Worm (Caenorhabditis elegans) whole organism, young adult: Measurements from ENCODE around the gene glt-4.

Experiments used
- B0019.2 ChIP-seq: fragments of 200-800 bp; sonication (Bioruptor generic); conservative IDR thresholded peaks from 2 replicates; pipeline ENCODE4 v1.3.6; 2022; ENCODE audit warnings: missing genetic modification reagents, missing genetic modification characterization, missing compliant biosample characterization
- B0261.1 ChIP-seq: sonication (generic microtip); optimal IDR thresholded peaks from 2 replicates; lab custom pipeline; 2016; ENCODE audit warnings: mild to moderate bottlenecking, missing genetic modification characterization, moderate library complexity, missing compliant biosample characterization
- B0336.3 ChIP-seq: fragments of 200-800 bp; sonication (Bioruptor generic); IDR thresholded peaks from 2 replicates; pipeline ENCODE4 v1.3.6; 2022; ENCODE audit warnings: missing genetic modification characterization, missing compliant biosample characterization
- C06A6.2 ChIP-seq: fragments of 200-800 bp; sonication (Bioruptor generic); conservative IDR thresholded peaks from 2 replicates; pipeline ENCODE4 v1.3.6; 2022; ENCODE audit warnings: missing genetic modification characterization, missing compliant biosample characterization
- F22D6.2 ChIP-seq: sonication (generic microtip); optimal IDR thresholded peaks from 2 replicates; lab custom pipeline; 2016; ENCODE audit warnings: mild to moderate bottlenecking, missing genetic modification characterization, missing compliant biosample characterization
- F37B4.10 ChIP-seq: fragments of 200-800 bp; sonication (Bioruptor generic); IDR thresholded peaks from 2 replicates; pipeline ENCODE4 v1.3.6; 2022; ENCODE audit warnings: missing genetic modification characterization, missing compliant biosample characterization
- F39B2.1 ChIP-seq: fragments of 200-800 bp; sonication (Bioruptor generic); IDR thresholded peaks from 2 replicates; pipeline ENCODE4 v1.3.6; 2022; ENCODE audit warnings: missing genetic modification reagents, missing genetic modification characterization, missing compliant biosample characterization
- F57A8.1 ChIP-seq: fragments of 200-800 bp; sonication (Bioruptor generic); optimal IDR thresholded peaks from 2 replicates; lab custom pipeline; 2018; ENCODE audit warnings: mild to moderate bottlenecking, missing genetic modification characterization, moderate library complexity, missing compliant biosample characterization
- Y67H2A.10 ChIP-seq: fragments of 200-800 bp; sonication (Bioruptor generic); conservative IDR thresholded peaks from 2 replicates; pipeline ENCODE4 v1.3.6; 2022; ENCODE audit warnings: missing genetic modification reagents, missing genetic modification characterization, missing compliant biosample characterization
- ama-1 ChIP-seq, 3 experiments: fragments of 150-350 bp in 1 of 3; sonication (generic microtip) in 2 of 3; optimal IDR thresholded peaks; 2 replicates each; lab custom pipeline; 2014 to 2018; ENCODE audit warnings: missing biosample characterization in 2 of 3, missing genetic modification characterization in 2 of 3, missing genetic modification reagents in 2 of 3
- attf-3 ChIP-seq: fragments of 200-800 bp; sonication (Bioruptor generic); conservative IDR thresholded peaks from 2 replicates; pipeline ENCODE4 v1.3.6; 2022; ENCODE audit warnings: missing genetic modification reagents, missing genetic modification characterization, missing compliant biosample characterization
- attf-5 ChIP-seq: fragments of 200-800 bp; sonication (Bioruptor generic); optimal IDR thresholded peaks from 2 replicates; lab custom pipeline; 2018; ENCODE audit warnings: mild to moderate bottlenecking, missing genetic modification characterization, missing compliant biosample characterization
- bed-2 ChIP-seq: fragments of 200-800 bp; sonication (Bioruptor generic); IDR thresholded peaks from 2 replicates; pipeline ENCODE4 v1.3.6; 2022; ENCODE audit warnings: missing genetic modification reagents, missing genetic modification characterization, missing compliant biosample characterization
- ccch-3 ChIP-seq: fragments of 200-800 bp; sonication (Bioruptor generic); optimal IDR thresholded peaks from 2 replicates; lab custom pipeline; 2018; ENCODE audit warnings: mild to moderate bottlenecking, missing genetic modification characterization, missing compliant biosample characterization
- cebp-1 ChIP-seq, 2 experiments: fragments of 200-800 bp in 1 of 2; sonication (Bioruptor generic) in 1 of 2; sonication (generic microtip) in 1 of 2; IDR thresholded peaks in 1 of 2; optimal IDR thresholded peaks in 1 of 2; 2 replicates each; pipeline versions ENCODE4 v1.3.6 to Lab custom; 2017 to 2022; ENCODE audit warnings: missing compliant biosample characterization in 2 of 2, missing genetic modification characterization in 2 of 2, mild to moderate bottlenecking in 1 of 2, missing genetic modification reagents in 1 of 2, moderate library complexity in 1 of 2
- cebp-2 ChIP-seq: fragments of 200-800 bp; sonication (Bioruptor generic); IDR thresholded peaks from 2 replicates; pipeline ENCODE4 v1.3.6; 2022; ENCODE audit warnings: missing genetic modification characterization, missing compliant biosample characterization
- ceh-40 ChIP-seq: fragments of 200-800 bp; sonication (Bioruptor generic); IDR thresholded peaks from 2 replicates; pipeline ENCODE4 v1.3.6; 2022; ENCODE audit warnings: missing genetic modification characterization, missing compliant biosample characterization
- ceh-58 ChIP-seq: fragments of 200-800 bp; sonication (Bioruptor generic); IDR thresholded peaks from 2 replicates; pipeline ENCODE4 v1.3.6; 2022; ENCODE audit warnings: missing genetic modification characterization, missing compliant biosample characterization
- ceh-91 ChIP-seq: fragments of 200-800 bp; sonication (Bioruptor generic); IDR thresholded peaks from 2 replicates; pipeline ENCODE4 v1.3.6; 2022; ENCODE audit warnings: missing genetic modification reagents, missing genetic modification characterization, missing compliant biosample characterization
- die-1 ChIP-seq: sonication (generic microtip); optimal IDR thresholded peaks from 2 replicates; lab custom pipeline; 2016; ENCODE audit warnings: missing genotype, mild to moderate bottlenecking, missing genetic modification characterization, missing compliant biosample characterization
- dpff-1 ChIP-seq: sonication (generic microtip); optimal IDR thresholded peaks from 2 replicates; lab custom pipeline; 2017; ENCODE audit warnings: mild to moderate bottlenecking, missing genetic modification characterization, missing compliant biosample characterization
- egl-18 ChIP-seq: fragments of 200-800 bp; sonication (Bioruptor generic); IDR thresholded peaks from 2 replicates; pipeline ENCODE4 v1.3.6; 2022; ENCODE audit warnings: missing genetic modification reagents, missing genetic modification characterization, missing compliant biosample characterization
- ets-4 ChIP-seq: fragments of 200-800 bp; sonication (Bioruptor generic); optimal IDR thresholded peaks from 2 replicates; lab custom pipeline; 2018; ENCODE audit warnings: mild to moderate bottlenecking, missing genetic modification characterization, missing compliant biosample characterization
- fkh-3 ChIP-seq: sonication (generic microtip); optimal IDR thresholded peaks from 2 replicates; lab custom pipeline; 2016; ENCODE audit warnings: mild to moderate bottlenecking, missing genetic modification characterization, missing compliant biosample characterization
- him-1 ChIP-seq: sonication (generic microtip); optimal IDR thresholded peaks from 2 replicates; lab custom pipeline; 2016; ENCODE audit warnings: missing genotype, missing genetic modification reagents, missing genetic modification characterization, missing compliant biosample characterization
- hlh-12 ChIP-seq: sonication (generic microtip); optimal IDR thresholded peaks from 2 replicates; lab custom pipeline; 2016; ENCODE audit warnings: missing genetic modification characterization, missing compliant biosample characterization
- hlh-26 ChIP-seq: fragments of 200-800 bp; sonication (Bioruptor generic); conservative IDR thresholded peaks from 2 replicates; pipeline ENCODE4 v1.3.6; 2022; ENCODE audit warnings: missing genetic modification reagents, missing genetic modification characterization, missing compliant biosample characterization
- hmg-1.2 ChIP-seq: fragments of 200-800 bp; sonication (Bioruptor generic); IDR thresholded peaks from 2 replicates; pipeline ENCODE4 v1.3.6; 2022; ENCODE audit warnings: missing genetic modification reagents, missing genetic modification characterization, missing compliant biosample characterization
- hmg-20 ChIP-seq: fragments of 200-800 bp; sonication (Bioruptor generic); IDR thresholded peaks from 2 replicates; pipeline ENCODE4 v1.3.6; 2022; ENCODE audit warnings: missing genetic modification reagents, missing genetic modification characterization, missing compliant biosample characterization
- hrde-1 ChIP-seq: sonication (generic microtip); optimal IDR thresholded peaks from 2 replicates; lab custom pipeline; 2016; ENCODE audit warnings: missing genetic modification characterization, mild to moderate bottlenecking, missing compliant biosample characterization, moderate library complexity, missing genotype, missing genetic modification reagents, borderline replicate concordance
- let-526 ChIP-seq: fragments of 200-800 bp; sonication (Bioruptor generic); IDR thresholded peaks from 2 replicates; pipeline ENCODE4 v1.3.6; 2022; ENCODE audit warnings: missing genetic modification reagents, missing genetic modification characterization, missing compliant biosample characterization
- lin-26 ChIP-seq: fragments of 200-800 bp; sonication (Bioruptor generic); IDR thresholded peaks from 2 replicates; pipeline ENCODE4 v1.3.6; 2022; ENCODE audit warnings: missing genetic modification reagents, missing genetic modification characterization, missing compliant biosample characterization
- lin-40 ChIP-seq: sonication (generic microtip); optimal IDR thresholded peaks from 2 replicates; lab custom pipeline; 2016; ENCODE audit warnings: missing genetic modification characterization, mild to moderate bottlenecking, missing compliant biosample characterization, missing genotype, missing genetic modification reagents
- madf-3 ChIP-seq: fragments of 200-800 bp; sonication (Bioruptor generic); IDR thresholded peaks from 2 replicates; pipeline ENCODE4 v1.3.6; 2022; ENCODE audit warnings: missing genetic modification reagents, missing genetic modification characterization, missing compliant biosample characterization
- mel-28 ChIP-seq: sonication (generic microtip); optimal IDR thresholded peaks from 2 replicates; lab custom pipeline; 2016; ENCODE audit warnings: borderline replicate concordance, mild to moderate bottlenecking, missing genetic modification characterization, missing compliant biosample characterization
- nfya-1 ChIP-seq: sonication (generic microtip); optimal IDR thresholded peaks from 2 replicates; lab custom pipeline; 2017; ENCODE audit warnings: antibody characterized with exemption, missing compliant biosample characterization, missing genetic modification characterization, borderline replicate concordance; ENCODE audit not compliant: insufficient read depth
- nfya-2 ChIP-seq: fragments of 200-800 bp; sonication (Bioruptor generic); IDR thresholded peaks from 2 replicates; pipeline ENCODE4 v1.3.6; 2022; ENCODE audit warnings: missing genetic modification reagents, missing genetic modification characterization, missing compliant biosample characterization
- nhr-120 ChIP-seq: fragments of 200-800 bp; sonication (Bioruptor generic); IDR thresholded peaks from 2 replicates; pipeline ENCODE4 v1.3.6; 2022; ENCODE audit warnings: missing genetic modification characterization, missing compliant biosample characterization
- nhr-27 ChIP-seq: fragments of 200-800 bp; sonication (Bioruptor generic); optimal IDR thresholded peaks from 2 replicates; lab custom pipeline; 2018; ENCODE audit warnings: mild to moderate bottlenecking, missing genetic modification characterization, moderate library complexity, missing compliant biosample characterization
- rpc-1 ChIP-seq, 2 experiments: fragments of 150-350 bp in 1 of 2; sonication (generic microtip) in 1 of 2; optimal IDR thresholded peaks; 2 replicates each; lab custom pipeline; 2014 to 2018; ENCODE audit warnings: missing biosample characterization in 1 of 2, missing genetic modification characterization in 1 of 2, missing genetic modification reagents in 1 of 2, missing genotype in 1 of 2
- snpc-1.1 ChIP-seq: sonication (generic microtip); optimal IDR thresholded peaks from 2 replicates; lab custom pipeline; 2017; ENCODE audit warnings: missing genetic modification characterization, mild to moderate bottlenecking, missing compliant biosample characterization, antibody characterized with exemption, moderate library complexity, missing genotype, missing genetic modification reagents; ENCODE audit not compliant: insufficient read depth
- snpc-3.4 ChIP-seq: sonication (generic microtip); optimal IDR thresholded peaks from 2 replicates; lab custom pipeline; 2017; ENCODE audit warnings: missing genetic modification characterization, mild to moderate bottlenecking, missing compliant biosample characterization, antibody characterized with exemption, moderate library complexity, missing genotype, missing genetic modification reagents
- tbx-9 ChIP-seq: sonication (generic microtip); optimal IDR thresholded peaks from 2 replicates; lab custom pipeline; 2016; ENCODE audit warnings: borderline replicate concordance, missing genetic modification characterization, inconsistent platforms, missing compliant biosample characterization
- tlf-1 ChIP-seq: fragments of 200-800 bp; sonication (Bioruptor generic); optimal IDR thresholded peaks from 2 replicates; lab custom pipeline; 2018; ENCODE audit warnings: mild to moderate bottlenecking, missing genetic modification characterization, missing compliant biosample characterization
- xnd-1 ChIP-seq: sonication (generic microtip); optimal IDR thresholded peaks from 2 replicates; lab custom pipeline; 2016; ENCODE audit warnings: missing genotype, missing genetic modification reagents, missing genetic modification characterization, missing compliant biosample characterization
- zfh-2 ChIP-seq: fragments of 200-800 bp; sonication (Bioruptor generic); conservative IDR thresholded peaks from 2 replicates; pipeline ENCODE4 v1.3.6; 2022; ENCODE audit warnings: missing genetic modification reagents, missing genetic modification characterization, missing compliant biosample characterization
- ztf-26 ChIP-seq: sonication (generic microtip); optimal IDR thresholded peaks from 2 replicates; lab custom pipeline; 2017; ENCODE audit warnings: missing genetic modification characterization, missing compliant biosample characterization

Gene glt-4

DNA sequence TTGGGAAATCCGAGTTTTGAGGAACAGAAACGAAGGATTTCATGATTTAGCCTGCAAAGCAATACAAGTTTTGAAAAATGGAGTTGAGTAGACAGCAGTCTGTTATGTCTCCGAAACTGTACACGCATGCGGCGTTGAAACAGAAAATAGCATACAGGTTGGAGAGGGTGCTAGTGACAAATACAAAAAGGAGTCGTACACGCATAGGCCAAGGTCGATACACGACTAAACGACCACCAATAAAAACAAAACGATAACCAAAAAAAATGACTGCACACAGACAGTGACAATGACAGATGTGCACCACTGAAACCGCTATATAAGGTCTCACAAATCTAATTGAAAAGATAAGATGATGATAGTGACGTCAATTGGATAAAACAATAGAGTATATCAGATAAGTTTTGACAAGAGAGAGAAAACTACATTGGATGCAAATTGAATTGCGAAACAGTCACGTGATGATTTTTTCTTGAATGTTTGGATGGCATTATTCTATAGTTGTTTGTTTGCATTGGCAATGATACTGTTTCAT, 45.7 kb downstream of the glt-4 start, which contains the start of gene fah-1 (continued):
- TF ChIP-seq snpc-1.1 = no peak
- no peak for TF ChIP-seq nhr-120 (GFP tag; lab: Robert Waterston, UW)
- TF ChIP-seq dpff-1 (tag; lab: Kevin White, UChicago) = no peak
- TF ChIP-seq Y67H2A.10 (GFP tag; lab: Robert Waterston, UW) = no peak
- TF ChIP-seq F39B2.1 = no peak
- TF ChIP-seq snpc-3.4 (tag; lab: Kevin White, UChicago) = no peak
- TF ChIP-seq nfya-1 = no peak
- TF ChIP-seq cebp-2 = no peak
- TF ChIP-seq ceh-58 (GFP tag; lab: Robert Waterston, UW) = no peak
- TF ChIP-seq cebp-1 (GFP tag; IDR thresholded peaks at IDR 0.05; lab: Robert Waterston, UW) = peak; percentile 91
- TF ChIP-seq cebp-1 (tag; optimal IDR thresholded peaks at IDR 0.05; lab: Kevin White, UChicago) = peak; percentile 96
- no peak for TF ChIP-seq die-1
- TF ChIP-seq F22D6.2 (tag; lab: Kevin White, UChicago) = no peak
- TF ChIP-seq hlh-26 (GFP tag; lab: Robert Waterston, UW) = no peak
- no peak for TF ChIP-seq hrde-1 (tag; lab: Kevin White, UChicago)
- TF ChIP-seq lin-26 (GFP tag; lab: Robert Waterston, UW) = no peak
- no peak for TF ChIP-seq B0261.1 (tag; lab: Kevin White, UChicago)
- TF ChIP-seq ama-1 (optimal IDR thresholded peaks at IDR 0.05; lab: Kevin White, UChicago) = no peak
- no peak for TF ChIP-seq ama-1 (GFP tag; optimal IDR thresholded peaks at IDR 0.05; lab: Kevin White, UChicago)
- TF ChIP-seq ceh-91 (GFP tag; lab: Robert Waterston, UW) = no peak
- no peak for TF ChIP-seq fkh-3
- no peak for TF ChIP-seq bed-2 (GFP tag; lab: Robert Waterston, UW)
- TF ChIP-seq F57A8.1 (GFP tag; lab: Kevin White, UChicago) = no peak
- TF ChIP-seq zfh-2 (GFP tag; lab: Robert Waterston, UW) = no peak
- no peak for TF ChIP-seq ztf-26 (tag; lab: Kevin White, UChicago)
- TF ChIP-seq him-1 (tag; lab: Kevin White, UChicago) = no peak
- TF ChIP-seq attf-3 (GFP tag; lab: Robert Waterston, UW) = no peak
- no peak for TF ChIP-seq hmg-20 (GFP tag; lab: Robert Waterston, UW)
- no peak for TF ChIP-seq rpc-1 (optimal IDR thresholded peaks at IDR 0.05; lab: Kevin White, UChicago)
- TF ChIP-seq rpc-1 (tag; optimal IDR thresholded peaks at IDR 0.05; lab: Kevin White, UChicago) = no peak
- TF ChIP-seq ccch-3 = no peak
- peak; percentile 10 for TF ChIP-seq attf-5
- no peak for TF ChIP-seq egl-18
- no peak for TF ChIP-seq let-526
- TF ChIP-seq nfya-2 = 0 out of 2 replicates have a peak, but pooled peaks have one; percentile 50
- TF ChIP-seq xnd-1 (tag; lab: Kevin White, UChicago) = no peak
- TF ChIP-seq mel-28 = no peak
- TF ChIP-seq C06A6.2 (GFP tag; lab: Robert Waterston, UW) = no peak
- TF ChIP-seq ceh-40 (GFP tag; lab: Robert Waterston, UW) = no peak
- TF ChIP-seq hlh-12 (tag; lab: Kevin White, UChicago) = no peak
- TF ChIP-seq lin-40 (tag; lab: Kevin White, UChicago) = peak; percentile 69
- 0 out of 2 replicates have a peak, but pooled peaks have one; percentile 28 for TF ChIP-seq B0336.3 (GFP tag; lab: Robert Waterston, UW)
- no peak for TF ChIP-seq F37B4.10
- TF ChIP-seq hmg-1.2 (GFP tag; lab: Robert Waterston, UW) = peak; percentile 63
- TF ChIP-seq tlf-1 (GFP tag; lab: Kevin White, UChicago) = no peak
- no peak for TF ChIP-seq madf-3 (GFP tag; lab: Robert Waterston, UW)
- TF ChIP-seq B0019.2 (GFP tag; lab: Robert Waterston, UW) = no peak
- no peak for TF ChIP-seq nhr-27 (tag; lab: Kevin White, UChicago)
- no peak for TF ChIP-seq tbx-9 (tag; lab: Kevin White, UChicago)
- no peak for TF ChIP-seq ets-4
